Fruit fly (Drosophila melanogaster) whole organism: ENCODE data around the gene Tk.
A peak's percentile ranks its signal among the peaks of the same experiment; 100 is the strongest.
"Not testable (repeated sequence)": the region's sequence is repeated elsewhere in the genome, so short reads cannot be mapped to it uniquely, and the experiment has no call there.

Experiments
- CG8478 ChIP-seq: fragments of >200 bp; optimal IDR thresholded peaks from 2 replicates; lab custom pipeline; 2018; ENCODE audit warnings: inconsistent platforms
- Dll ChIP-seq: fragments of >200 bp; optimal IDR thresholded peaks from 2 replicates; lab custom pipeline; 2017
- EcR ChIP-seq, 2 experiments: fragments of >200 bp; optimal IDR thresholded peaks; 2 replicates each; lab custom pipeline; 2017; ENCODE audit warnings: missing biosample characterization in 2 of 2, missing genetic modification characterization in 2 of 2, missing genetic modification reagents in 2 of 2
- pan ChIP-seq: fragments of >200 bp; optimal IDR thresholded peaks from 2 replicates; lab custom pipeline; 2017
- psq ChIP-seq: fragments of >200 bp; optimal IDR thresholded peaks from 2 replicates; lab custom pipeline; 2017
- usp ChIP-seq: fragments of >200 bp; optimal IDR thresholded peaks from 2 replicates; lab custom pipeline; 2017; ENCODE audit warnings: missing biosample characterization, missing genetic modification characterization, mixed read lengths

The Tk gene

DNA sequence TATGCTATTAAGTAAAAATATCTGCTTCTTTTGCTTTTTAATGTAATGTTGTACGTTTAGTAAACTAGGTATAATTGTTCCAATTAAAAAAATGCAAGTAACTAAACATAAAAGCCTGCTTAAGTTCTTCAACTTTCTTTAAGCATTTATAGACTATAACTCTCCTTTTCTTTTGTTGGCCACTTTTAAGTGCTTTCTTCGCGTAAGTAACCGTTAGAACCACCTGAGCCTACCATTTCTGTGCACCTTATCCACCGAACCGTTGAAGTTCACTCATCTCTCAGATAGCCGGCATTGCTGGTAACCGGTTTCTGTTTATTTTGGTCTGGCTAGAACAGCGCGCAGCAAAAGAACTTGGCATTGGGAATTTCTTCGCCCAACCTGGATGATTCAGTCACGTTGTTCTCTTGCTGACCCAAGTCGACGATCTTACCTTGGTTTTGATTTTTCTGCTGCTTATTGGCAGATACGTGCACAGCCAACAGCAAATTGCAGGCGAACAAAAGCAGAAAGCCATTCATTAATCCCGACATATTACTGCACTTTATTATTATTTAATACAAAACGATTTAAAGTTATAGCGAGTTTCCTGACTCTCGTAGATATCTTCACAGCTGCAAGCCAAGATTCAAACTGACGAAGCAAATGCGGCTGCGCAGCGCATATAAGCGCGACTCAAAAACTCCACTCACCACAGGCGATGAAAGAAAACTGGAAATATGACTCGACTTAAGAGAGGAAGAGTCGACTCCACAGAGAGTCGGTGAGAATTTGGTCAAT, 28.5 kb downstream of the Tk start, which contains the start of gene CG10005:
CG10005 (minus strand) TSS at position 642 of the 780 bp plus-strand sequence.
- TF ChIP-seq EcR (GFP tag; optimal IDR thresholded peaks at IDR 0.05; lab: Kevin White, UChicago): peak in 1 of 2 experiments; percentile 67
- TF ChIP-seq Dll (lab: Kevin White, UChicago): no peak
- TF ChIP-seq psq (lab: Kevin White, UChicago): no peak
- no peak for TF ChIP-seq pan (lab: Kevin White, UChicago)
- no peak for TF ChIP-seq usp (GFP tag; lab: Kevin White, UChicago)

DNA sequence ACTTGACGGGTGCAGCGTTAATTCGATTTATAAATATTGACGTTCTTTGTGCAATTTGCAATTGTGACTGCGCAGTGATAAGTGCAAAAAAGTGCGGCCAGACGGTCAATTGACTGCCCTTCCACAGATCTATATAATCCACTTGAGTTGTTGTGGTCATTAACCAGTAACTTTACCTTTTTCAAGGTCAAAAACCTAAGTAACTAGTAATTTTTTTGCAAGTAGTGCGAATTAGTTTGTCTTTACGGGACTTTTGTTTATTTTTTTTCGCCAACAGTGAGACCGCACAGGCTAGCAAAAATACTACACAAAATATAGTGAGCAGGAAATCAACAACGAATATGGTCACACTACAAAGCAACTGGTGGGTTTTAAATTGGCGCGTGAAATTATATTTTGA, 30.6 kb downstream of the Tk start, which contains the start of gene Tango9:
Tango9 (minus strand) TSS at position 280 of the 400 bp plus-strand sequence.
- TF ChIP-seq pan (lab: Kevin White, UChicago): no peak
- no peak for TF ChIP-seq usp (GFP tag; lab: Kevin White, UChicago)

DNA sequence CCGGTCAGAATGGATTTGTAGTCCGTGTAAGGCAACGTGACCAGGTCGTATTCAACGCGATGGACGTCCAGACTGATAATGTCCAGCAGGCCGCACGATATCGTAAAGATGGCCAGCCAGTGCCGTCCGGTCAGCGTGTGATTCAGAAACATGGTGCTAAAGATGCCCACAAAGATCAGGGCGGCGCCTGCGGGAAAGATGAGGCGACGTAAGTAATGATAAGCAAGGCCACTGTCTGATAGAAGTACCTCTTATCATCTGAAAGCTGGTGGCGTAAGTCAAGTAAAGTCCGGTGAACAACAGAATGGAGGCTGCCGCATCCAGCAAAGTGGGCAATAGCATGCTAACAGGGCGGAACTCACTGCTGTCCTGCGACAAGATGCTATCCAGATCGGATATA, 31.4 kb downstream of the Tk start:
- TF ChIP-seq Dll (lab: Kevin White, UChicago) (no peak), EcR (GFP tag; optimal IDR thresholded peaks at IDR 0.05; lab: Kevin White, UChicago) (no peak), psq (lab: Kevin White, UChicago) (no peak), usp (GFP tag; lab: Kevin White, UChicago) (no peak), pan (lab: Kevin White, UChicago) (no peak), CG8478 (lab: Kevin White, UChicago) (no peak)

DNA sequence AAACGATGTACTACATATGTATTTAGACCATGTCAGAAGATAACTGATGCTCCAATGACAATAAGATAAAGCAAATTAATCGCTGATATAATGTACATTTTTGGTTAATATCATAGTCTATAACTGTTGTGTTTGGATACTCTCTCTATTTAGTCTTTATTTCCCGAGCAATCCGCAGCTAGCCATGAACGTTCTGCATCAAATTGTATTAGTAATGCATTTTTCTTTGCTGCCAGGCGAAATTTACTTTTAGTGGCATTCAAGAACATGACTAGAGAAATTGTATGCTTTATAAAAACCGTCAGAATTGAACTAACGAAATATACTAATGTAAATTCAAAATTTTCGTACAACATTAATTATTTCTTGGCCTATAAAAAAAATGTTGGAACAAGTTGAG, 33.9 kb downstream of the Tk start, which contains the start of gene GC2:
GC2 (plus strand) TSS at position 301 of the 400 bp plus-strand sequence.
- no peak for TF ChIP-seq pan (lab: Kevin White, UChicago)

DNA sequence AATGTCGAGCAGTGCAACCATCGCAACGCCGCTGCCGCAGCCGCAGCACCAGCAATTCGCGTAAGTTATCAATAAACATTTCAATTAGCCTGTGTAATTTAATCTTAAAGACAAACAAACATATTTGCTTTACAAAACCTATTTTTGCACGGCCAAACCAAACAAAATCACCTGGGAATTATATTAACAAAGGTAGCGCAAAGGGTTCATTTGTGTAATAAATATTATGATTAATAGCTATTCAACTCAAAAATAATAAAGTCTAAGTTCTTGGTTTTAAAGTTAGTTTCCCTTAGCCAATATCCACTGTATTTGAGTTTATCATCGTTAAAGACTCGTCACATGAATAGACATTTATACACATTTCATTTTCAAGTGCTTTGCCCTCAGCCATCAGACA, 36.1 kb downstream of the Tk start:
- TF ChIP-seq usp (GFP tag; lab: Kevin White, UChicago): no peak
- TF ChIP-seq psq (lab: Kevin White, UChicago): no peak
- no peak for TF ChIP-seq pan (lab: Kevin White, UChicago)
- no peak for TF ChIP-seq Dll (lab: Kevin White, UChicago)
- no peak for TF ChIP-seq CG8478 (lab: Kevin White, UChicago)
- TF ChIP-seq EcR (GFP tag; optimal IDR thresholded peaks at IDR 0.05; lab: Kevin White, UChicago): no peak

DNA sequence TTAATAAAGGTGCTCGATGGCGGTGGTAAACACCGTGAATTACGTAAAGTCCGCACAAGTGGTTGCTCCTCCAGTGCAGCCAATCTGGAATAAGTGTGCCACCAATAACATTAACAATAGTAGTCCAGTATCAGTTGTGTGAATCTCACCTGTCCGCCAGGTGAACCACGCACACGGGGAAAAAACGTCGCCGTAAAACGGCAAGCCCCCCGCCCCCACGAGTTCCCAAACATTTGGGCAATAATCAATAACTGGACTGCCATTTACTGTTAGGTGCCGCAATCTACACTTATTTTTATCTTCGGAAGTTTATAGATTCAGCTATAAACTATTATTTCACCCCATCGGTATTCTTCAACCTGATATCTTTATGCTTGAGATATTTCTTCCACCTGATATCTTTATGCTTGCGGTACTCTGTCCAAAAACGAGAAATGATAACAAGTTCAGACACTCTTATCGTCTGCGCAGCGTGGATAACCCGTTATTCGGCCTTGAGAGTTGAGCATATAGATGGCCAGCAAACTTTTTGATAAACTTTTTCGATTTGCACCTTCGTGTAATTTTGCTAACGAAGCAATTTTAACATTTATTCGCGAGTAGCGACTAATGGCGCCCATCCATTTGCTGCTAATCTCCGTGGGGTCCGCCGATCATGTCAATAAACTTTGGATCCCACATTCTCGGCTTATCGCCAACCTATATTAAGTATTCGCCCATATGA, 37.1 kb downstream of the Tk start:
- TF ChIP-seq psq (lab: Kevin White, UChicago) (no peak), Dll (lab: Kevin White, UChicago) (no peak), CG8478 (lab: Kevin White, UChicago) (no peak), usp (GFP tag; lab: Kevin White, UChicago) (no peak), pan (lab: Kevin White, UChicago) (no peak), EcR (GFP tag; optimal IDR thresholded peaks at IDR 0.05; lab: Kevin White, UChicago) (no peak)

DNA sequence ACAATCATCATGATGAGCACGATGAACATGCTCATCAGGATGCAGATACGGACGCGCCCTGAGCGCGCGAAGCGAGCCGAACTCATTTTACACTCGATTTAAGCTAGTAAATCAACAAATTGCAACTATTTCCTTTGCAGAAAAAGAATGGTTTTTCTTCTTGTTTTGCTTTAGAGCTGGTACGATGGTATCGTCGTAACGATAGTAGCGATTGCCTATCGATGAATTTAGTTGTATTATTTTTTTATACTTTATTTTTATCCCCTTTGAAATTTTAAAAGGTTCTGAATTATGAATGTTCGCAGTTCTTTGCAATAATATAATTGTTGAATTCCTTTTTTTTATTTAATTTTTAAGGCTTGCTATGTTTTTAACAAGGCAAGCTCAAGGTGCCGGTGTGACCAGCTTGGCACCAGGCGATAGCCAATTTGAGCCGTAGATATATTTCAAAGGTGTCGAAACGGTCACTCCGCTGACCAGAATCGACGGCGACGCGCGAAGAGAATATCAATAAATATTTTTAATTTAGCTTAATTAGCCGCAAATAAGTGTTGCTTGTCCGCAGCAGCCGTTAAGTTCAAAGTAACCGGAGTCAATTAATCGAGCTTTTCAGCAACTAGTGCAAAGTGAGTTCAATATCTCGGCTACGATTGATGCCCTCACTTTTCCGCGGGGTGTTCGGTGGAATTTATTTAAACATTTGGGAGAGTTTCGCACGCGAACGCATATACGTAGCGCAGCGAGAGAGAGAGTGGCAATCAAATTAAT, 37.8 kb downstream of the Tk start, which contains the start of the genes CG12213 and GC1:
CG12213 (minus strand) TSS at position 430 of the 768 bp plus-strand sequence.
GC1 (plus strand) TSS at position 447 of the 768 bp plus-strand sequence.
- no peak for TF ChIP-seq Dll (lab: Kevin White, UChicago)
- no peak for TF ChIP-seq psq (lab: Kevin White, UChicago)
- no peak for TF ChIP-seq CG8478 (lab: Kevin White, UChicago)
- no peak for TF ChIP-seq EcR (GFP tag; optimal IDR thresholded peaks at IDR 0.05; lab: Kevin White, UChicago)
- no peak for TF ChIP-seq usp (GFP tag; lab: Kevin White, UChicago)
- TF ChIP-seq pan (lab: Kevin White, UChicago): no peak

DNA sequence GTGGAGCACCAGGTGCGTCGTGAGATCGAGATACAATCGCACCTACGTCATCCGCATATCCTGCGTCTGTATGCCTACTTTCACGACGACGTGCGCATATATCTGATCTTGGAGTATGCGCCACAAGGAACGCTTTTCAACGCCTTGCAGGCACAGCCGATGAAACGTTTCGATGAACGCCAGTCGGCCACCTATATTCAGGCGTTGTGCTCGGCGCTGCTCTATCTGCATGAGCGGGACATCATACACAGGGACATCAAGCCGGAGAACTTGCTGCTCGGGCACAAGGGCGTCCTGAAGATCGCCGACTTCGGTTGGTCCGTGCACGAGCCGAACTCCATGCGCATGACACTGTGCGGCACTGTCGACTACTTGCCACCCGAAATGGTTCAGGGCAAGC, 41.3 kb downstream of the Tk start:
- TF ChIP-seq EcR (GFP tag; optimal IDR thresholded peaks at IDR 0.05; lab: Kevin White, UChicago) (no peak), CG8478 (lab: Kevin White, UChicago) (no peak), Dll (lab: Kevin White, UChicago) (no peak), usp (GFP tag; lab: Kevin White, UChicago) (no peak), psq (lab: Kevin White, UChicago) (no peak), pan (lab: Kevin White, UChicago) (no peak)

DNA sequence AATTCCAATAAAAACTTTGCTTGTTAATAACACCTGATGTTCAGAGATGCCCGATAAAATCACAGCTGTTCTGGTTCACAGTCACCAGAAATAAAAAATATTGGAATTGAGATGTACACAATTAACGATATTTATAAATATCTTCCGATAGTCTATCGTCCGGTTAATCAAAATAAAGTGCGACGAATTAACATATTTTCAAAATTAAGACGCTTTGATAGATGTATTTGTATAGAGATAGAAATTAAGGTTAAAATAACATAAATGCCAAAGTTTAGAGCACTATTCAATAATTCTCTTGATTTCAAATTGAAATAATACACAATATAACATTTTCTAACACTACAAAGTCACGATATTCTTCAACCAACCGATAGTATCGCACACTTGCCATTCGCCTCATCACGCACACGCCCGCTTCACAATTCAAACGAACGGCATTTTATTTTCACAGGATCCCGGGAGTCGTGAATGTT, 42.5 kb downstream of the Tk start, which contains the start of the genes CG3281 and aurA:
CG3281 (minus strand) TSS at position 67 of the 476 bp plus-strand sequence.
aurA (plus strand) TSS at position 386 of the 476 bp plus-strand sequence.
- TF ChIP-seq psq (lab: Kevin White, UChicago) (no peak), CG8478 (lab: Kevin White, UChicago) (no peak), pan (lab: Kevin White, UChicago) (no peak), Dll (lab: Kevin White, UChicago) (no peak), usp (GFP tag; lab: Kevin White, UChicago) (no peak), EcR (GFP tag; optimal IDR thresholded peaks at IDR 0.05; lab: Kevin White, UChicago) (no peak)

DNA sequence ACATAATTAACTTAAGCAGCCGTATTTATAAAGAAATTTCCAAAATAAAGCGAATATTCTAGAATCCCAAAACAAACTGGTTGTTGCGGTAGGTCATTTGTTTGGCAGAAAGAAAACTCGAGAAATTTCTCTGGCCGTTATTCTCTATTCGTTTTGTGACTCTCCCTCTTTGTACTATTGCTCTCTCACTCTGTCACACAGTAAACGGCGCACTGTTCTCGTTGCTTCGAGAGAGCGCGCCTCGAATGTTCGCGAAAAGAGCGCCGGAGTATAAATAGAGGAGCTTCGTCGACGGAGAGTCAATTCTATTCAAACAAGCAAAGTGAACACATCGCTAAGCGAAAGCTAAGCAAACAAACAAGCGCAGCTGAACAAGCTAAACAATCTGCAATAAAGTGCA, 47.0 kb downstream of the Tk start, which contains the start of gene Hsp70Ab:
Hsp70Ab (plus strand) TSS at position 301 of the 400 bp plus-strand sequence.
- not testable (repeated sequence) for TF ChIP-seq pan, psq, CG8478 (lab: Kevin White, UChicago)
